Worm (Caenorhabditis elegans) whole organism, midembryonic: Measurements from ENCODE around the gene F56C9.10.

Experiments
- cog-1 ChIP-seq: sonication (generic microtip); optimal IDR thresholded peaks from 2 replicates; lab custom pipeline; 2016; ENCODE audit warnings: missing genetic modification characterization, missing compliant biosample characterization
- flt-1 ChIP-seq: fragments of 200-800 bp; sonication (Bioruptor generic); IDR thresholded peaks from 2 replicates; pipeline ENCODE4 v1.3.6; 2022; ENCODE audit warnings: missing genetic modification characterization, missing compliant biosample characterization
- med-1 ChIP-seq: sonication (generic microtip); optimal IDR thresholded peaks from 2 replicates; lab custom pipeline; 2017; ENCODE audit warnings: missing genetic modification characterization, mild to moderate bottlenecking, missing compliant biosample characterization, antibody characterized with exemption, missing genetic modification reagents; ENCODE audit not compliant: insufficient read depth
- ref-1 ChIP-seq: fragments of 200-800 bp; sonication (Bioruptor generic); conservative IDR thresholded peaks from 2 replicates; pipeline ENCODE4 v1.3.6; 2022; ENCODE audit warnings: missing genetic modification reagents, missing genetic modification characterization, missing compliant biosample characterization
- tab-1 ChIP-seq: fragments of 200-800 bp; sonication (Bioruptor generic); IDR thresholded peaks from 2 replicates; pipeline ENCODE4 v1.3.6; 2022; ENCODE audit warnings: missing genetic modification characterization, missing compliant biosample characterization
- ztf-23 ChIP-seq: fragments of 200-800 bp; sonication (Bioruptor generic); IDR thresholded peaks from 2 replicates; pipeline ENCODE4 v1.3.6; 2022; ENCODE audit warnings: missing genetic modification reagents, missing genetic modification characterization, missing compliant biosample characterization

DNA sequence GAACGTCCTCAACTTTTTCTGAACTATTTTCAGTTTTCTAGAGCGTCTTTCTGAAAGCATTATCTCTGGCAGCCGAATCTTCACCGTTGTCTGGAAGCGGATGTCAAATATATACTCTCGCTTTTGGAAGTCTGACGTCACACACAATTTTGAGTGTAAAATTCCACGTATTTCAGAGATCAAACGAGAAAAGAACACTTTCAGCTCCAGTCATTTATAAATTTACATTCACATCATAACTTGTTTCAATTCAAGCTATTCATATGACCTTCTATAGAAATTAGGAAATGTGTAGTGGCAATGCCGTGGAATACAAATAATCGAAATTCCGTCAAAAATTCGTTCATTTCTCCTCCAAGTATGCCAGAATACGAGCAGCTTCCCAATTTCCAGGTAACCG, 30.5 kb upstream of the F56C9.10 start, which contains the start of gene F08F8.11:
- TF ChIP-seq ref-1 (GFP tag; lab: Robert Waterston, UW), result no peak
- TF ChIP-seq flt-1 (GFP tag; lab: Robert Waterston, UW), result no peak
- no peak for TF ChIP-seq tab-1 (GFP tag; lab: Robert Waterston, UW)
- TF ChIP-seq med-1, result no peak
- TF ChIP-seq ztf-23 (GFP tag; lab: Robert Waterston, UW), result no peak
- no peak for TF ChIP-seq cog-1 (tag; lab: Kevin White, UChicago)
